Fruit fly (Drosophila melanogaster) whole organism, embryonic: ENCODE data around the gene mst.

Experiments used
- BtbVII ChIP-seq: fragments of 200-800 bp; sonication (Bioruptor generic); optimal IDR thresholded peaks from 3 replicates; lab custom pipeline; 2017; ENCODE audit warnings: missing biosample characterization, mild to moderate bottlenecking, missing genetic modification characterization
- CG10267 ChIP-seq: fragments of 200-800 bp; sonication (Bioruptor generic); optimal IDR thresholded peaks from 2 replicates; lab custom pipeline; 2018; ENCODE audit warnings: missing biosample characterization, mild to moderate bottlenecking, missing genetic modification characterization, moderate library complexity
- CG10366 ChIP-seq: fragments of 200-800 bp; sonication (Bioruptor generic); IDR thresholded peaks from 2 replicates; pipeline ENCODE4 v1.3.6; 2022; ENCODE audit warnings: missing biosample characterization, missing genetic modification characterization
- CG10462 ChIP-seq: fragments of 200-800 bp; sonication (Bioruptor generic); optimal IDR thresholded peaks from 2 replicates; lab custom pipeline; 2016; ENCODE audit warnings: missing biosample characterization, missing genetic modification characterization
- CG10654 ChIP-seq: fragments of 200-800 bp; sonication (Bioruptor generic); optimal IDR thresholded peaks from 2 replicates; lab custom pipeline; 2016; ENCODE audit warnings: missing biosample characterization, missing genetic modification characterization
- CG11723 ChIP-seq: fragments of 200-800 bp; sonication (Bioruptor generic); optimal IDR thresholded peaks from 2 replicates; lab custom pipeline; 2017; ENCODE audit warnings: missing biosample characterization, mild to moderate bottlenecking, missing genetic modification characterization
- CG13894 ChIP-seq: fragments of 200-800 bp; sonication (Bioruptor generic); optimal IDR thresholded peaks from 3 replicates; lab custom pipeline; 2018; ENCODE audit warnings: missing biosample characterization, mild to moderate bottlenecking, missing genetic modification characterization, moderate library complexity
- CG15601 ChIP-seq: fragments of 200-800 bp; sonication (Bioruptor generic); optimal IDR thresholded peaks from 3 replicates; lab custom pipeline; 2019; ENCODE audit warnings: missing biosample characterization, mild to moderate bottlenecking, missing genetic modification characterization, moderate library complexity
- CG15696 ChIP-seq: fragments of 200-800 bp; sonication (Bioruptor generic); optimal IDR thresholded peaks from 2 replicates; lab custom pipeline; 2019; ENCODE audit warnings: missing biosample characterization, mild to moderate bottlenecking, missing genetic modification characterization, moderate library complexity
- CG2116 ChIP-seq: fragments of 200-800 bp; sonication (Bioruptor generic); optimal IDR thresholded peaks from 3 replicates; lab custom pipeline; 2018; ENCODE audit warnings: missing biosample characterization, mild to moderate bottlenecking, missing genetic modification characterization
- CG2120 ChIP-seq: fragments of 200-800 bp; sonication (Bioruptor generic); optimal IDR thresholded peaks from 3 replicates; lab custom pipeline; 2016; ENCODE audit warnings: missing biosample characterization, missing genetic modification characterization
- CG2875 ChIP-seq: fragments of 200-800 bp; sonication (Bioruptor generic); optimal IDR thresholded peaks from 2 replicates; lab custom pipeline; 2017; ENCODE audit warnings: missing biosample characterization, mild to moderate bottlenecking, missing genetic modification characterization, missing genetic modification reagents
- CG2889 ChIP-seq: fragments of 200-800 bp; sonication (Bioruptor generic); IDR thresholded peaks from 3 replicates; pipeline ENCODE4 v1.3.6; 2022; ENCODE audit warnings: missing biosample characterization, missing genetic modification characterization
- CG30403 ChIP-seq: fragments of 200-800 bp; sonication (Bioruptor generic); optimal IDR thresholded peaks from 3 replicates; lab custom pipeline; 2016; ENCODE audit warnings: missing biosample characterization, missing genetic modification characterization
- CG3065 ChIP-seq: fragments of 200-800 bp; sonication (Bioruptor generic); optimal IDR thresholded peaks from 2 replicates; lab custom pipeline; 2016; ENCODE audit warnings: missing biosample characterization, missing genetic modification characterization
- CG3163 ChIP-seq: fragments of 200-800 bp; sonication (Bioruptor generic); optimal IDR thresholded peaks from 3 replicates; lab custom pipeline; 2016; ENCODE audit warnings: missing biosample characterization, missing genetic modification characterization
- CG32532 ChIP-seq: fragments of 200-800 bp; sonication (Bioruptor generic); IDR thresholded peaks from 2 replicates; pipeline ENCODE4 v1.3.6; 2022; ENCODE audit warnings: missing biosample characterization, missing genetic modification characterization
- CG32767 ChIP-seq: fragments of 200-800 bp; sonication (Bioruptor generic); IDR thresholded peaks from 2 replicates; pipeline ENCODE4 v1.3.6; 2022; ENCODE audit warnings: missing biosample characterization, missing genetic modification characterization
- CG7271 ChIP-seq: fragments of 200-800 bp; sonication (Bioruptor generic); optimal IDR thresholded peaks from 2 replicates; lab custom pipeline; 2018; ENCODE audit warnings: missing biosample characterization, mild to moderate bottlenecking, missing genetic modification characterization, moderate library complexity
- CG7963 ChIP-seq: fragments of 200-800 bp; sonication (Bioruptor generic); IDR thresholded peaks from 3 replicates; pipeline ENCODE4 v1.3.6; 2022; ENCODE audit warnings: missing biosample characterization, missing genetic modification characterization; ENCODE audit not compliant: partially characterized antibody
- CG9727 ChIP-seq: fragments of 200-800 bp; sonication (Bioruptor generic); optimal IDR thresholded peaks from 3 replicates; lab custom pipeline; 2017; ENCODE audit warnings: missing biosample characterization, mild to moderate bottlenecking, missing genetic modification characterization
- Dad ChIP-seq: fragments of 200-800 bp; sonication (Bioruptor generic); optimal IDR thresholded peaks from 3 replicates; lab custom pipeline; 2016; ENCODE audit warnings: missing biosample characterization, missing genetic modification characterization
- Dfd ChIP-seq, 2 experiments: fragments of >200 bp; optimal IDR thresholded peaks; 2 replicates each; lab custom pipeline; 2017; ENCODE audit warnings: missing biosample characterization in 2 of 2, missing genetic modification characterization in 2 of 2
- Doc2 ChIP-seq: fragments of 200-800 bp; sonication (Bioruptor generic); IDR thresholded peaks from 2 replicates; pipeline ENCODE4 v1.3.6; 2022; ENCODE audit warnings: missing biosample characterization, missing genetic modification characterization
- HLH54F ChIP-seq: fragments of 200-800 bp; sonication (Bioruptor generic); optimal IDR thresholded peaks from 3 replicates; lab custom pipeline; 2016; ENCODE audit warnings: missing biosample characterization, missing genetic modification characterization
- HmgZ ChIP-seq: fragments of 200-800 bp; sonication (Bioruptor generic); optimal IDR thresholded peaks from 2 replicates; lab custom pipeline; 2018; ENCODE audit warnings: missing biosample characterization, mild to moderate bottlenecking, missing genetic modification characterization
- Lpt ChIP-seq: fragments of >200 bp; optimal IDR thresholded peaks from 2 replicates; lab custom pipeline; 2018; ENCODE audit warnings: missing biosample characterization, missing genetic modification characterization
- Neu2 ChIP-seq: fragments of 200-800 bp; sonication (Bioruptor generic); optimal IDR thresholded peaks from 3 replicates; lab custom pipeline; 2016; ENCODE audit warnings: missing biosample characterization, missing genetic modification characterization, borderline replicate concordance
- Scr ChIP-seq: fragments of 200-800 bp; sonication (Bioruptor generic); IDR thresholded peaks from 2 replicates; pipeline ENCODE4 v1.3.6; 2022; ENCODE audit warnings: missing biosample characterization, missing genetic modification characterization; ENCODE audit not compliant: partially characterized antibody
- Taf1 ChIP-seq: fragments of 200-800 bp; sonication (Bioruptor generic); IDR thresholded peaks from 2 replicates; pipeline ENCODE4 v1.3.6; 2022; ENCODE audit warnings: missing biosample characterization, missing genetic modification characterization
- ap ChIP-seq: fragments of 200-800 bp; sonication (Bioruptor generic); IDR thresholded peaks from 2 replicates; pipeline ENCODE4 v1.3.6; 2022; ENCODE audit warnings: missing biosample characterization, missing genetic modification characterization
- bigmax ChIP-seq: fragments of 200-800 bp; sonication (Bioruptor generic); optimal IDR thresholded peaks from 2 replicates; lab custom pipeline; 2018; ENCODE audit warnings: missing biosample characterization, mild to moderate bottlenecking, missing genetic modification characterization
- ci ChIP-seq: fragments of 200-800 bp; sonication (Bioruptor generic); IDR thresholded peaks from 3 replicates; pipeline ENCODE4 v1.3.6; 2022; ENCODE audit warnings: missing biosample characterization, missing genetic modification characterization
- corto ChIP-seq: fragments of 200-800 bp; sonication (Bioruptor generic); optimal IDR thresholded peaks from 2 replicates; lab custom pipeline; 2016; ENCODE audit warnings: missing biosample characterization, mild to moderate bottlenecking, missing genetic modification characterization, moderate library complexity
- dpn ChIP-seq, 2 experiments: fragments of 200-800 bp; sonication (Bioruptor generic); optimal IDR thresholded peaks; 3 replicates each; lab custom pipeline; 2016; ENCODE audit warnings: missing biosample characterization in 2 of 2, missing genetic modification characterization in 2 of 2
- emc ChIP-seq: fragments of 200-800 bp; sonication (Bioruptor generic); optimal IDR thresholded peaks from 2 replicates; lab custom pipeline; 2016; ENCODE audit warnings: missing biosample characterization, missing genetic modification characterization
- ewg ChIP-seq: fragments of 200-800 bp; sonication (Bioruptor generic); optimal IDR thresholded peaks from 3 replicates; lab custom pipeline; 2017; ENCODE audit warnings: mild to moderate bottlenecking, missing biosample characterization, missing genetic modification reagents, missing genetic modification characterization
- gce ChIP-seq: fragments of 200-800 bp; sonication (Bioruptor generic); IDR thresholded peaks from 3 replicates; pipeline ENCODE4 v1.3.6; 2022; ENCODE audit warnings: missing biosample characterization, missing genetic modification characterization
- ham ChIP-seq: fragments of 200-800 bp; sonication (Bioruptor generic); IDR thresholded peaks from 2 replicates; pipeline ENCODE4 v1.3.6; 2022; ENCODE audit warnings: missing biosample characterization, missing genetic modification characterization
- ind ChIP-seq: fragments of 200-800 bp; sonication (Bioruptor generic); optimal IDR thresholded peaks from 3 replicates; lab custom pipeline; 2016; ENCODE audit warnings: missing biosample characterization, missing genetic modification characterization
- jumu ChIP-seq: fragments of 200-800 bp; sonication (Bioruptor generic); optimal IDR thresholded peaks from 3 replicates; lab custom pipeline; 2016; ENCODE audit warnings: missing biosample characterization, missing genetic modification characterization
- kah ChIP-seq: fragments of 200-800 bp; sonication (Bioruptor generic); optimal IDR thresholded peaks from 2 replicates; lab custom pipeline; 2018; ENCODE audit warnings: missing biosample characterization, mild to moderate bottlenecking, missing genetic modification characterization
- ken ChIP-seq: fragments of 200-800 bp; sonication (Bioruptor generic); IDR thresholded peaks from 3 replicates; pipeline ENCODE4 v1.3.6; 2022; ENCODE audit warnings: missing biosample characterization, missing genetic modification characterization
- nerfin-2 ChIP-seq: fragments of 200-800 bp; sonication (Bioruptor generic); IDR thresholded peaks from 2 replicates; pipeline ENCODE4 v1.3.6; 2022; ENCODE audit warnings: missing biosample characterization, missing genetic modification characterization; ENCODE audit not compliant: partially characterized antibody
- ro ChIP-seq: fragments of 200-800 bp; sonication (Bioruptor generic); IDR thresholded peaks from 2 replicates; pipeline ENCODE4 v1.3.6; 2022; ENCODE audit warnings: missing biosample characterization, missing genetic modification characterization
- sna ChIP-seq: fragments of 200-800 bp; sonication (Bioruptor generic); IDR thresholded peaks from 2 replicates; pipeline ENCODE4 v1.3.6; 2022; ENCODE audit warnings: missing biosample characterization, missing genetic modification characterization; ENCODE audit not compliant: partially characterized antibody
- so ChIP-seq: fragments of 200-800 bp; sonication (Bioruptor generic); IDR thresholded peaks from 3 replicates; pipeline ENCODE4 v1.3.6; 2022; ENCODE audit warnings: missing biosample characterization, missing genetic modification characterization
- trh ChIP-seq: fragments of 200-800 bp; sonication (Bioruptor generic); optimal IDR thresholded peaks from 2 replicates; lab custom pipeline; 2016; ENCODE audit warnings: missing biosample characterization, missing genetic modification characterization
- zen ChIP-seq: fragments of 200-800 bp; sonication (Bioruptor generic); optimal IDR thresholded peaks from 3 replicates; lab custom pipeline; 2018; ENCODE audit warnings: missing biosample characterization, mild to moderate bottlenecking, missing genetic modification characterization, moderate library complexity
- zen2 ChIP-seq: fragments of 200-800 bp; sonication (Bioruptor generic); IDR thresholded peaks from 3 replicates; pipeline ENCODE4 v1.3.6; 2022; ENCODE audit warnings: missing biosample characterization, missing genetic modification characterization; ENCODE audit not compliant: partially characterized antibody

mst gene

DNA sequence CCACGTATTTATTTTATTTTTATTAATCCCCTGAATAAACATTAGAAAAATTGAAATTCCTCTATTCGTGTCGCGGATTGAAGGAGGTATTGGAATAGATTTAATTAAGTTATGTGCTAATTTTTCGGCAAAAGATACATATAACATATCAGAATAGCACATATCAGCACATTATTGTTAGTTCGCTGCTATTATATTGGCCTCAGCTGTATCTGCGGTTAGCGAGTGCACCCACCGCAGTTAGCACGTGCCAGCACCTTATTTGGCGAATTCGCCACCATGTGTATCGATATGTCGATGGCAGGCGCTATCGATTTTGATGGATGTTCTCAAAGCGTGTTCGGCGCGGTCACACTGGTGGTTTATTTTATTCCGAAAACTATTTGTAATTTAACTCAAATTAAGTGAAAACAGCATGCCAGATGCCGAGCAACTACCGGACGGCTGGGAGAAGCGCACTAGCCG, 43.7 kb upstream of the mst start, which contains the start of gene dod (continued):
- TF ChIP-seq ci (GFP tag; lab: Robert Waterston, UW) (peak; percentile 78), gce (GFP tag; lab: Robert Waterston, UW) (peak; percentile 26; the same call in 1 of the 3 replicates), sna (peak; percentile 68), CG7963 (GFP tag; lab: Robert Waterston, UW) (peak; percentile 34; the same call in 1 of the 3 replicates), CG10366 (GFP tag; lab: Robert Waterston, UW) (peak; percentile 17; the same call in 1 of the 2 replicates), Taf1 (0 out of 2 replicates have a peak, but pooled peaks have one; percentile 16), BtbVII (peak; percentile 21), emc (no peak), CG9727 (GFP tag; lab: Kevin White, UChicago) (peak; percentile 35), ind (GFP tag; lab: Kevin White, UChicago) (peak; percentile 34), CG32767 (GFP tag; lab: Robert Waterston, UW) (peak; percentile 56), zen (peak; percentile 78), ham (GFP tag; lab: Robert Waterston, UW) (no peak), CG15696 (no peak), CG10654 (no peak), ap (GFP tag; lab: Robert Waterston, UW) (no peak), CG3065 (peak; percentile 9), jumu (GFP tag; lab: Kevin White, UChicago) (peak; percentile 46), trh (GFP tag; lab: Kevin White, UChicago) (no peak), bigmax (GFP tag; lab: Kevin White, UChicago) (peak; percentile 55), corto (GFP tag; lab: Kevin White, UChicago) (no peak), Doc2 (GFP tag; lab: Robert Waterston, UW) (no peak), zen2 (GFP tag; lab: Robert Waterston, UW) (peak; percentile 53; the same call in 1 of the 3 replicates), CG30403 (GFP tag; lab: Kevin White, UChicago) (peak; percentile 51), Scr (GFP tag; lab: Robert Waterston, UW) (peak; percentile 74), Dfd (GFP tag; optimal IDR thresholded peaks at IDR 0.05; lab: Kevin White, UChicago) (no peak), CG32532 (GFP tag; lab: Robert Waterston, UW) (peak; percentile 69), CG3163 (no peak), ewg (GFP tag; lab: Kevin White, UChicago) (peak; percentile 15), kah (no peak), CG13894 (tag; lab: Kevin White, UChicago) (peak; percentile 67), CG7271 (no peak), CG2120 (GFP tag; lab: Kevin White, UChicago) (peak; percentile 72), dpn (GFP tag; optimal IDR thresholded peaks at IDR 0.05; lab: Kevin White, UChicago) (peak; percentile 44 to 52), HLH54F (GFP tag; lab: Kevin White, UChicago) (peak; percentile 35), Lpt (GFP tag; lab: Kevin White, UChicago) (no peak), Dad (GFP tag; lab: Kevin White, UChicago) (peak; percentile 55), CG10462 (no peak), CG11723 (GFP tag; lab: Kevin White, UChicago) (no peak), CG10267 (tag; lab: Kevin White, UChicago) (peak; percentile 59), CG15601 (tag; lab: Kevin White, UChicago) (peak; percentile 49), so (GFP tag; lab: Robert Waterston, UW) (no peak), nerfin-2 (GFP tag; lab: Robert Waterston, UW) (peak; percentile 70), CG2875 (peak; percentile 10), Neu2 (GFP tag; lab: Kevin White, UChicago) (no peak), ken (GFP tag; lab: Robert Waterston, UW) (peak; percentile 47; the same call in 1 of the 3 replicates), ro (GFP tag; lab: Robert Waterston, UW) (no peak), CG2889 (0 out of 3 replicates have a peak, but pooled peaks have one; percentile 9), HmgZ (peak; percentile 62), CG2116 (GFP tag; lab: Kevin White, UChicago) (peak; percentile 72)
